Fruit fly (Drosophila melanogaster) whole organism, embryonic: ENCODE measurements around the gene trem.

ENCODE experiments used
- Atf6 ChIP-seq: fragments of 200-800 bp; sonication (Bioruptor generic); IDR thresholded peaks from 2 replicates; pipeline ENCODE4 v1.3.6; 2022; ENCODE audit warnings: missing biosample characterization, missing genetic modification characterization
- Bgb ChIP-seq: fragments of 200-800 bp; sonication (Bioruptor generic); IDR thresholded peaks from 2 replicates; pipeline ENCODE4 v1.3.6; 2022; ENCODE audit warnings: missing biosample characterization, missing genetic modification characterization; ENCODE audit not compliant: partially characterized antibody
- CG10267 ChIP-seq: fragments of 200-800 bp; sonication (Bioruptor generic); optimal IDR thresholded peaks from 2 replicates; lab custom pipeline; 2018; ENCODE audit warnings: missing biosample characterization, mild to moderate bottlenecking, missing genetic modification characterization, moderate library complexity
- CG10274 ChIP-seq: fragments of 200-800 bp; sonication (Bioruptor generic); optimal IDR thresholded peaks from 3 replicates; lab custom pipeline; 2017; ENCODE audit warnings: missing biosample characterization, mild to moderate bottlenecking, missing genetic modification characterization
- CG10462 ChIP-seq: fragments of 200-800 bp; sonication (Bioruptor generic); optimal IDR thresholded peaks from 2 replicates; lab custom pipeline; 2016; ENCODE audit warnings: missing biosample characterization, missing genetic modification characterization
- CG11247 ChIP-seq: fragments of 200-800 bp; sonication (Bioruptor generic); IDR thresholded peaks from 2 replicates; pipeline ENCODE4 v1.3.6; 2022; ENCODE audit warnings: missing biosample characterization, missing genetic modification characterization
- CG12744 ChIP-seq: fragments of 200-800 bp; sonication (Bioruptor generic); optimal IDR thresholded peaks from 2 replicates; lab custom pipeline; 2016; ENCODE audit warnings: missing biosample characterization, missing genetic modification characterization
- CG13287 ChIP-seq: fragments of 200-800 bp; sonication (Bioruptor generic); IDR thresholded peaks from 2 replicates; pipeline ENCODE4 v1.3.6; 2022; ENCODE audit warnings: missing biosample characterization, missing genetic modification characterization; ENCODE audit not compliant: partially characterized antibody
- CG1602 ChIP-seq: fragments of 200-800 bp; sonication (Bioruptor generic); optimal IDR thresholded peaks from 3 replicates; lab custom pipeline; 2016; ENCODE audit warnings: missing biosample characterization, missing genetic modification characterization
- CG16863 ChIP-seq: fragments of 200-800 bp; sonication (Bioruptor generic); optimal IDR thresholded peaks from 3 replicates; lab custom pipeline; 2016; ENCODE audit warnings: missing biosample characterization, missing genetic modification characterization
- CG17361 ChIP-seq: fragments of 200-800 bp; sonication (Bioruptor generic); IDR thresholded peaks from 3 replicates; pipeline ENCODE4 v1.3.6; 2022; ENCODE audit warnings: missing biosample characterization, missing genetic modification characterization
- CG17612 ChIP-seq: fragments of 200-800 bp; sonication (Bioruptor generic); IDR thresholded peaks from 2 replicates; pipeline ENCODE4 v1.3.6; 2022; ENCODE audit warnings: missing biosample characterization, missing genetic modification characterization
- CG2199 ChIP-seq: fragments of 200-800 bp; sonication (Bioruptor generic); IDR thresholded peaks from 3 replicates; pipeline ENCODE4 v1.3.6; 2022; ENCODE audit warnings: missing biosample characterization, missing genetic modification characterization
- CG34376 ChIP-seq: fragments of 200-800 bp; sonication (Bioruptor generic); optimal IDR thresholded peaks from 2 replicates; lab custom pipeline; 2018; ENCODE audit warnings: missing biosample characterization, mild to moderate bottlenecking, missing genetic modification characterization
- CG34422 ChIP-seq: fragments of 200-800 bp; sonication (Bioruptor generic); IDR thresholded peaks from 3 replicates; pipeline ENCODE4 v1.3.6; 2022; ENCODE audit warnings: missing biosample characterization, missing genetic modification characterization
- CG3726 ChIP-seq: fragments of 200-800 bp; sonication (Bioruptor generic); IDR thresholded peaks from 3 replicates; pipeline ENCODE4, ENCODE4 v1.3.6; 2022; ENCODE audit warnings: missing biosample characterization, missing genetic modification characterization
- CG5245 ChIP-seq: fragments of 200-800 bp; sonication (Bioruptor generic); optimal IDR thresholded peaks from 3 replicates; lab custom pipeline; 2016; ENCODE audit warnings: missing biosample characterization, missing genetic modification characterization
- CG8089 ChIP-seq: fragments of 200-800 bp; sonication (Bioruptor generic); optimal IDR thresholded peaks from 3 replicates; lab custom pipeline; 2016; ENCODE audit warnings: missing biosample characterization, missing genetic modification characterization
- CG8388 ChIP-seq: fragments of 200-800 bp; sonication (Bioruptor generic); optimal IDR thresholded peaks from 2 replicates; lab custom pipeline; 2019; ENCODE audit warnings: missing biosample characterization, mild to moderate bottlenecking, missing genetic modification characterization, moderate library complexity
- CG9437 ChIP-seq: fragments of 200-800 bp; sonication (Bioruptor generic); optimal IDR thresholded peaks from 2 replicates; lab custom pipeline; 2018; ENCODE audit warnings: missing biosample characterization, mild to moderate bottlenecking, missing genetic modification characterization
- Dbx ChIP-seq: fragments of 200-800 bp; sonication (Bioruptor generic); IDR thresholded peaks from 3 replicates; pipeline ENCODE4 v1.3.6; 2022; ENCODE audit warnings: missing biosample characterization, missing genetic modification characterization
- H2.0 ChIP-seq: fragments of 200-800 bp; sonication (Bioruptor generic); IDR thresholded peaks from 2 replicates; pipeline ENCODE4 v1.3.6; 2022; ENCODE audit warnings: missing biosample characterization, missing genetic modification characterization
- Kr ChIP-seq: fragments of 200-800 bp; sonication (Bioruptor generic); optimal IDR thresholded peaks from 2 replicates; lab custom pipeline; 2017; ENCODE audit warnings: missing biosample characterization, mild to moderate bottlenecking, missing genetic modification characterization
- Poxn ChIP-seq: fragments of 200-800 bp; sonication (Bioruptor generic); IDR thresholded peaks from 2 replicates; pipeline ENCODE4 v1.3.6; 2022; ENCODE audit warnings: missing biosample characterization, missing genetic modification characterization
- Six4 ChIP-seq: fragments of 200-800 bp; sonication (Bioruptor generic); optimal IDR thresholded peaks from 2 replicates; lab custom pipeline; 2016; ENCODE audit warnings: missing biosample characterization, missing genetic modification characterization
- Ssrp ChIP-seq: fragments of 200-800 bp; sonication (Bioruptor generic); optimal IDR thresholded peaks from 2 replicates; lab custom pipeline; 2018; ENCODE audit warnings: missing biosample characterization, mild to moderate bottlenecking, missing genetic modification characterization, moderate library complexity
- Xbp1 ChIP-seq: fragments of 200-800 bp; sonication (Bioruptor generic); optimal IDR thresholded peaks from 3 replicates; lab custom pipeline; 2016; ENCODE audit warnings: missing biosample characterization, mild to moderate bottlenecking, missing genetic modification characterization
- abd-A ChIP-seq: fragments of 200-800 bp; sonication (Bioruptor generic); optimal IDR thresholded peaks from 3 replicates; lab custom pipeline; 2019; ENCODE audit warnings: missing biosample characterization, mild to moderate bottlenecking, missing genetic modification characterization, moderate library complexity
- al ChIP-seq: fragments of 200-800 bp; sonication (Bioruptor generic); IDR thresholded peaks from 2 replicates; pipeline ENCODE4 v1.3.6; 2022; ENCODE audit warnings: missing biosample characterization, missing genetic modification characterization
- bab2 ChIP-seq: fragments of 200-800 bp; sonication (Bioruptor generic); optimal IDR thresholded peaks from 2 replicates; lab custom pipeline; 2016; ENCODE audit warnings: missing biosample characterization, missing genetic modification characterization
- ci ChIP-seq: fragments of 200-800 bp; sonication (Bioruptor generic); IDR thresholded peaks from 3 replicates; pipeline ENCODE4 v1.3.6; 2022; ENCODE audit warnings: missing biosample characterization, missing genetic modification characterization
- danr ChIP-seq: fragments of 200-800 bp; sonication (Bioruptor generic); IDR thresholded peaks from 2 replicates; pipeline ENCODE4 v1.3.6; 2022; ENCODE audit warnings: missing biosample characterization, missing genetic modification characterization
- disco-r ChIP-seq: fragments of 200-800 bp; sonication (Bioruptor generic); optimal IDR thresholded peaks from 2 replicates; lab custom pipeline; 2016; ENCODE audit warnings: missing biosample characterization, missing genetic modification characterization
- dmrt11E ChIP-seq: fragments of 200-800 bp; sonication (Bioruptor generic); optimal IDR thresholded peaks from 3 replicates; lab custom pipeline; 2018; ENCODE audit warnings: missing biosample characterization, mild to moderate bottlenecking, missing genetic modification characterization, moderate library complexity
- fd64A ChIP-seq: fragments of 200-800 bp; sonication (Bioruptor generic); optimal IDR thresholded peaks from 3 replicates; lab custom pipeline; 2018; ENCODE audit warnings: missing biosample characterization, mild to moderate bottlenecking, missing genetic modification characterization
- ftz-f1 ChIP-seq: fragments of 200-800 bp; sonication (Bioruptor generic); optimal IDR thresholded peaks from 2 replicates; lab custom pipeline; 2016; ENCODE audit warnings: missing biosample characterization, missing genetic modification characterization
- gcm2 ChIP-seq: fragments of 200-800 bp; sonication (Bioruptor generic); optimal IDR thresholded peaks from 2 replicates; lab custom pipeline; 2016; ENCODE audit warnings: missing biosample characterization, missing genetic modification characterization
- hb ChIP-seq: fragments of 200-800 bp; sonication (Bioruptor generic); IDR thresholded peaks from 3 replicates; pipeline ENCODE4 v1.3.6; 2022; ENCODE audit warnings: missing biosample characterization, missing genetic modification characterization; ENCODE audit not compliant: partially characterized antibody
- hth ChIP-seq: fragments of >200 bp; optimal IDR thresholded peaks from 2 replicates; lab custom pipeline; 2017; ENCODE audit warnings: inconsistent platforms
- insv ChIP-seq, 2 experiments: fragments of 200-800 bp; sonication (Bioruptor generic); optimal IDR thresholded peaks; 3 replicates each; lab custom pipeline; 2016 to 2018; ENCODE audit warnings: missing biosample characterization in 2 of 2, missing genetic modification characterization in 2 of 2
- odd ChIP-seq: fragments of 200-800 bp; sonication (Bioruptor generic); optimal IDR thresholded peaks from 2 replicates; lab custom pipeline; 2017; ENCODE audit warnings: missing biosample characterization, mild to moderate bottlenecking, missing genetic modification characterization
- org-1 ChIP-seq: fragments of 200-800 bp; sonication (Bioruptor generic); optimal IDR thresholded peaks from 2 replicates; lab custom pipeline; 2017; ENCODE audit warnings: missing biosample characterization, missing genetic modification characterization
- pfk ChIP-seq: fragments of 200-800 bp; sonication (Bioruptor generic); optimal IDR thresholded peaks from 2 replicates; lab custom pipeline; 2018; ENCODE audit warnings: missing biosample characterization, mild to moderate bottlenecking, missing genetic modification characterization, moderate library complexity
- ro ChIP-seq: fragments of 200-800 bp; sonication (Bioruptor generic); IDR thresholded peaks from 2 replicates; pipeline ENCODE4 v1.3.6; 2022; ENCODE audit warnings: missing biosample characterization, missing genetic modification characterization
- tll ChIP-seq, 2 experiments: fragments of 200-800 bp in 1 of 2; fragments of >200 bp in 1 of 2; sonication (Bioruptor generic) in 1 of 2; optimal IDR thresholded peaks; 2 replicates each; lab custom pipeline; 2017 to 2019; ENCODE audit warnings: missing biosample characterization in 2 of 2, missing genetic modification characterization in 2 of 2, mild to moderate bottlenecking in 1 of 2, moderate library complexity in 1 of 2
- twi ChIP-seq: fragments of 200-800 bp; optimal IDR thresholded peaks from 2 replicates; lab custom pipeline; 2019; ENCODE audit warnings: missing biosample characterization, mild to moderate bottlenecking, missing genetic modification characterization, moderate library complexity
- z ChIP-seq: fragments of 200-800 bp; sonication (Bioruptor generic); IDR thresholded peaks from 3 replicates; pipeline ENCODE4 v1.3.6; 2022; ENCODE audit warnings: missing biosample characterization, missing genetic modification characterization

The trem gene

DNA sequence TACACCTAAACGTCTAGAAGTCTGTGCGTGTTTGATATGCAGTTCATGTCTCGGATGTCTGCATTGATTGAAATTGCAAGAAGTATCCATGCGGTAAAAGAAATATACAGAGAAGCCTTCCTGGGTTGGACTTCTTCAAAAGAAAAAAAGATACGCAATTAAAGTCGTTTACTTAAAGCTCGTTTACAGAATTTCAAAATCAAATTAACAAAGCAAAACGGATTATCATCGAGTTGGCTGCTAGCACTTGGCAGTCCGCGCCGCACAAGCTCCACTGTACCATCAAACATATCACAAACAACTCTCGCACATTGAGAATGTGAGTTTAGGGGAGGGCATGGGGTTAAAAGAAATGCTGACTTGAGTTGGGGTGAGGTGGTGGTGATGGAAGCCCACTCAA is 32.7 kb downstream of the trem start (continued):
- TF ChIP-seq al (GFP tag; lab: Robert Waterston, UW): no peak
- TF ChIP-seq z (GFP tag; lab: Robert Waterston, UW): no peak
- TF ChIP-seq bab2: peak; percentile 56
- TF ChIP-seq fd64A (GFP tag; lab: Kevin White, UChicago): peak; percentile 74
- peak; percentile 76 for TF ChIP-seq Six4 (GFP tag; lab: Kevin White, UChicago)
- TF ChIP-seq CG10462 (GFP tag; lab: Kevin White, UChicago): peak; percentile 66
- peak; percentile 78 for TF ChIP-seq Xbp1 (GFP tag; lab: Kevin White, UChicago)
- TF ChIP-seq Atf6 (GFP tag; lab: Robert Waterston, UW): peak; percentile 26; the same call in 1 of the 2 replicates
- peak; percentile 81 for TF ChIP-seq CG17361 (GFP tag; lab: Robert Waterston, UW)
- peak; percentile 80 for TF ChIP-seq Ssrp (tag; lab: Kevin White, UChicago)
- TF ChIP-seq hth: no peak
- TF ChIP-seq CG16863 (GFP tag; lab: Kevin White, UChicago): peak; percentile 80
- peak; percentile 86 for TF ChIP-seq H2.0
- TF ChIP-seq CG10274 (GFP tag; lab: Kevin White, UChicago): peak; percentile 4
- TF ChIP-seq Poxn: no peak
- TF ChIP-seq Dbx (GFP tag; lab: Robert Waterston, UW): 0 out of 3 replicates have a peak, but pooled peaks have one; percentile 21
- peak; percentile 46 for TF ChIP-seq CG9437 (GFP tag; lab: Kevin White, UChicago)
- TF ChIP-seq CG34422 (GFP tag; lab: Robert Waterston, UW): no peak; the same call in none of the 3 replicates
- TF ChIP-seq ro (GFP tag; lab: Robert Waterston, UW): 0 out of 2 replicates have a peak, but pooled peaks have one; percentile 24
- peak; percentile 74 for TF ChIP-seq CG10267 (tag; lab: Kevin White, UChicago)
- no peak for TF ChIP-seq gcm2 (GFP tag; lab: Kevin White, UChicago)
- no peak for TF ChIP-seq abd-A (tag; lab: Kevin White, UChicago)
- TF ChIP-seq CG8089: no peak
- TF ChIP-seq hb: no peak
- peak; percentile 46 for TF ChIP-seq org-1 (GFP tag; lab: Kevin White, UChicago)
- TF ChIP-seq disco-r: no peak
- TF ChIP-seq CG1602 (GFP tag; lab: Kevin White, UChicago): peak; percentile 74
- TF ChIP-seq CG5245 (GFP tag; lab: Kevin White, UChicago): peak; percentile 84
- no peak for TF ChIP-seq CG34376 (GFP tag; lab: Kevin White, UChicago)

dm6 chr3R:19997526-19998070 is 33.5 kb downstream of the trem start:
- TF ChIP-seq CG8388 (no peak), CG3726 (GFP tag; lab: Robert Waterston, UW) (no peak), danr (GFP tag; lab: Robert Waterston, UW) (no peak), CG13287 (no peak), CG12744 (GFP tag; lab: Kevin White, UChicago) (no peak), ftz-f1 (GFP tag; lab: Kevin White, UChicago) (no peak), odd (peak; percentile 40), tll (GFP tag; optimal IDR thresholded peaks at IDR 0.05; lab: Kevin White, UChicago) (peak in 1 of 2 experiments; percentile 41), Bgb (GFP tag; lab: Robert Waterston, UW) (no peak), CG11247 (GFP tag; lab: Robert Waterston, UW) (no peak), ci (0 out of 3 replicates have a peak, but pooled peaks have one; percentile 6), insv (GFP tag; optimal IDR thresholded peaks at IDR 0.05; lab: Kevin White, UChicago) (peak in 1 of 2 experiments; percentile 54), pfk (GFP tag; lab: Kevin White, UChicago) (peak; percentile 78), dmrt11E (tag; lab: Kevin White, UChicago) (peak; percentile 37), Kr (peak; percentile 17), CG2199 (GFP tag; lab: Robert Waterston, UW) (peak; percentile 82; the same call in 2 of the 3 replicates), CG17612 (GFP tag; lab: Robert Waterston, UW) (no peak), twi (tag; lab: Kevin White, UChicago) (peak; percentile 99)
